Worm (Caenorhabditis elegans) whole organism, L4/young adult: ENCODE measurements around the gene C17F4.3.

ENCODE experiments used
- W03F9.2 ChIP-seq: fragments of 150-350 bp; optimal IDR thresholded peaks from 2 replicates; lab custom pipeline; 2014; ENCODE audit warnings: missing biosample characterization, missing genetic modification characterization
- him-1 ChIP-seq: sonication (generic microtip); optimal IDR thresholded peaks from 2 replicates; lab custom pipeline; 2016; ENCODE audit warnings: missing genotype, missing genetic modification reagents, missing genetic modification characterization, missing compliant biosample characterization

DNA sequence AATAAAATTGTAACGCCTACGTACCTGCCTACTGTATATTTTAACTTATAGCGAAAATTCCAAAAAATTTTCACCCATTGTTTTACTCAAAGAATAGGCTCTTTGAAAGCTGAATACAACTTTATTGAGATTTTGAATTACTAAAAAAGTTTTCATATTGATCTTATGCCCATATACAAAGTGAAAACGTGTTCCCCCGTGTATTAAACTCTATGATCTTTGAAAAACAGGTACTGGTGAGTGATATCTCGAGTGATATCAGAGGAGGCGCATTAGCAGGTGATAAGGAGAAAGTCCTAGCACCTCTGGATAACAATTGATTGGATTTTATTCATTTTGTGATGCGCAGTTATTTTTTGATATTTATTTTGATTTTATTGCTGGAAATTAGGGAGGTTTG lies at the start of gene C17F4.3:
- no peak for TF ChIP-seq him-1 (tag; lab: Kevin White, UChicago)
- no peak for TF ChIP-seq W03F9.2
